Fruit fly (Drosophila melanogaster) whole organism, embryonic: ENCODE results near the gene CG42240.

Experiments
- Atf3 ChIP-seq: fragments of 200-800 bp; sonication (Bioruptor generic); optimal IDR thresholded peaks from 3 replicates; lab custom pipeline; 2016; ENCODE audit warnings: missing biosample characterization, missing genetic modification characterization
- Atf6 ChIP-seq: fragments of 200-800 bp; sonication (Bioruptor generic); IDR thresholded peaks from 2 replicates; pipeline ENCODE4 v1.3.6; 2022; ENCODE audit warnings: missing biosample characterization, missing genetic modification characterization
- CG10209 ChIP-seq: fragments of 200-800 bp; sonication (Bioruptor generic); optimal IDR thresholded peaks from 3 replicates; lab custom pipeline; 2017; ENCODE audit warnings: missing biosample characterization, mild to moderate bottlenecking, missing genetic modification characterization, missing genetic modification reagents
- CG10267 ChIP-seq: fragments of 200-800 bp; sonication (Bioruptor generic); optimal IDR thresholded peaks from 2 replicates; lab custom pipeline; 2018; ENCODE audit warnings: missing biosample characterization, mild to moderate bottlenecking, missing genetic modification characterization, moderate library complexity
- CG10462 ChIP-seq: fragments of 200-800 bp; sonication (Bioruptor generic); optimal IDR thresholded peaks from 2 replicates; lab custom pipeline; 2016; ENCODE audit warnings: missing biosample characterization, missing genetic modification characterization
- CG10543 ChIP-seq: fragments of 200-800 bp; sonication (Bioruptor generic); optimal IDR thresholded peaks from 3 replicates; lab custom pipeline; 2017; ENCODE audit warnings: missing biosample characterization, mild to moderate bottlenecking, missing genetic modification characterization, moderate library complexity
- CG12299 ChIP-seq: fragments of 200-800 bp; sonication (Bioruptor generic); optimal IDR thresholded peaks from 2 replicates; lab custom pipeline; 2018; ENCODE audit warnings: missing biosample characterization, mild to moderate bottlenecking, missing genetic modification characterization
- CG14050 ChIP-seq: fragments of 200-800 bp; sonication (Bioruptor generic); IDR thresholded peaks from 3 replicates; pipeline ENCODE4 v1.3.6; 2022; ENCODE audit warnings: missing biosample characterization, missing genetic modification characterization
- CG14441 ChIP-seq: fragments of 200-800 bp; sonication (Bioruptor generic); IDR thresholded peaks from 2 replicates; pipeline ENCODE4 v1.3.6; 2022; ENCODE audit warnings: missing biosample characterization, missing genetic modification characterization
- CG1529 ChIP-seq: fragments of 200-800 bp; sonication (Bioruptor generic); optimal IDR thresholded peaks from 3 replicates; lab custom pipeline; 2018; ENCODE audit warnings: missing biosample characterization, missing genetic modification characterization
- CG1602 ChIP-seq: fragments of 200-800 bp; sonication (Bioruptor generic); optimal IDR thresholded peaks from 3 replicates; lab custom pipeline; 2016; ENCODE audit warnings: missing biosample characterization, missing genetic modification characterization
- CG1603 ChIP-seq: fragments of 200-800 bp; sonication (Bioruptor generic); optimal IDR thresholded peaks from 2 replicates; lab custom pipeline; 2019; ENCODE audit warnings: missing biosample characterization, mild to moderate bottlenecking, missing genetic modification characterization, moderate library complexity
- CG17802 ChIP-seq: fragments of 200-800 bp; sonication (Bioruptor generic); optimal IDR thresholded peaks from 2 replicates; lab custom pipeline; 2018; ENCODE audit warnings: missing biosample characterization, mild to moderate bottlenecking, missing genetic modification characterization, moderate library complexity
- CG18619 ChIP-seq: fragments of 200-800 bp; sonication (Bioruptor generic); optimal IDR thresholded peaks from 3 replicates; lab custom pipeline; 2017; ENCODE audit warnings: missing biosample characterization, mild to moderate bottlenecking, missing genetic modification characterization
- CG3163 ChIP-seq: fragments of 200-800 bp; sonication (Bioruptor generic); optimal IDR thresholded peaks from 3 replicates; lab custom pipeline; 2016; ENCODE audit warnings: missing biosample characterization, missing genetic modification characterization
- CG3726 ChIP-seq: fragments of 200-800 bp; sonication (Bioruptor generic); IDR thresholded peaks from 3 replicates; pipeline ENCODE4, ENCODE4 v1.3.6; 2022; ENCODE audit warnings: missing biosample characterization, missing genetic modification characterization
- CG42726 ChIP-seq: fragments of 200-800 bp; sonication (Bioruptor generic); IDR thresholded peaks from 2 replicates; pipeline ENCODE4 v1.3.6; 2022; ENCODE audit warnings: missing biosample characterization, missing genetic modification characterization; ENCODE audit not compliant: partially characterized antibody
- CG7357 ChIP-seq: fragments of 200-800 bp; sonication (Bioruptor generic); IDR thresholded peaks from 3 replicates; pipeline ENCODE4 v1.3.6; 2022; ENCODE audit warnings: missing biosample characterization, missing genetic modification characterization
- CG9609 ChIP-seq: fragments of 200-800 bp; sonication (Bioruptor generic); optimal IDR thresholded peaks from 3 replicates; lab custom pipeline; 2016; ENCODE audit warnings: missing biosample characterization, missing genetic modification characterization
- CG9727 ChIP-seq: fragments of 200-800 bp; sonication (Bioruptor generic); optimal IDR thresholded peaks from 3 replicates; lab custom pipeline; 2017; ENCODE audit warnings: missing biosample characterization, mild to moderate bottlenecking, missing genetic modification characterization
- Dbx ChIP-seq: fragments of 200-800 bp; sonication (Bioruptor generic); IDR thresholded peaks from 3 replicates; pipeline ENCODE4 v1.3.6; 2022; ENCODE audit warnings: missing biosample characterization, missing genetic modification characterization
- Doc2 ChIP-seq: fragments of 200-800 bp; sonication (Bioruptor generic); IDR thresholded peaks from 2 replicates; pipeline ENCODE4 v1.3.6; 2022; ENCODE audit warnings: missing biosample characterization, missing genetic modification characterization
- E2f1 ChIP-seq: fragments of 200-800 bp; sonication (Bioruptor generic); IDR thresholded peaks from 2 replicates; pipeline ENCODE4 v1.3.6; 2022; ENCODE audit warnings: missing biosample characterization, missing genetic modification characterization
- Eip74EF ChIP-seq, 2 experiments: fragments of 200-800 bp in 1 of 2; fragments of >200 bp in 1 of 2; sonication (Bioruptor generic) in 1 of 2; optimal IDR thresholded peaks; 2 replicates each; lab custom pipeline; 2017 to 2019; ENCODE audit warnings: missing biosample characterization in 2 of 2, missing genetic modification characterization in 2 of 2, mild to moderate bottlenecking in 1 of 2, moderate library complexity in 1 of 2
- Kr ChIP-seq: fragments of 200-800 bp; sonication (Bioruptor generic); optimal IDR thresholded peaks from 2 replicates; lab custom pipeline; 2017; ENCODE audit warnings: missing biosample characterization, mild to moderate bottlenecking, missing genetic modification characterization
- MESR4 ChIP-seq: fragments of 200-800 bp; sonication (Bioruptor generic); optimal IDR thresholded peaks from 2 replicates; lab custom pipeline; 2018; ENCODE audit warnings: missing biosample characterization, mild to moderate bottlenecking, missing genetic modification characterization, moderate library complexity
- Myb ChIP-seq: fragments of 200-800 bp; sonication (Bioruptor generic); optimal IDR thresholded peaks from 2 replicates; lab custom pipeline; 2016; ENCODE audit warnings: missing biosample characterization, missing genetic modification characterization
- PHDP ChIP-seq: fragments of 200-800 bp; sonication (Bioruptor generic); optimal IDR thresholded peaks from 3 replicates; lab custom pipeline; 2018; ENCODE audit warnings: missing biosample characterization, mild to moderate bottlenecking, missing genetic modification characterization, moderate library complexity
- Pdp1 ChIP-seq, 2 experiments: fragments of 200-800 bp; sonication (Bioruptor generic); optimal IDR thresholded peaks; 3 replicates each; lab custom pipeline; 2016; ENCODE audit warnings: missing biosample characterization in 2 of 2, missing genetic modification characterization in 2 of 2, mild to moderate bottlenecking in 1 of 2, moderate library complexity in 1 of 2
- Stat92E ChIP-seq, 3 experiments: fragments of >200 bp in 2 of 3; fragments of 200-800 bp in 1 of 3; sonication (Bioruptor generic) in 1 of 3; optimal IDR thresholded peaks; 2 replicates each; lab custom pipeline; 2017 to 2019; ENCODE audit warnings: missing biosample characterization in 3 of 3, missing genetic modification characterization in 3 of 3, mild to moderate bottlenecking in 1 of 3, moderate library complexity in 1 of 3
- az2 ChIP-seq: fragments of 200-800 bp; sonication (Bioruptor generic); optimal IDR thresholded peaks from 3 replicates; lab custom pipeline; 2016; ENCODE audit warnings: missing biosample characterization, missing genetic modification characterization
- btn ChIP-seq: fragments of 200-800 bp; sonication (Bioruptor generic); optimal IDR thresholded peaks from 2 replicates; lab custom pipeline; 2016; ENCODE audit warnings: missing biosample characterization, missing genetic modification characterization
- chif ChIP-seq, 2 experiments: fragments of 200-800 bp; sonication (Bioruptor generic); optimal IDR thresholded peaks; 3 replicates each; lab custom pipeline; 2016; ENCODE audit warnings: missing biosample characterization in 2 of 2, missing genetic modification characterization in 2 of 2
- crol ChIP-seq: fragments of 200-800 bp; sonication (Bioruptor generic); IDR thresholded peaks from 2 replicates; pipeline ENCODE4 v1.3.6; 2022; ENCODE audit warnings: missing biosample characterization, missing genetic modification characterization
- gcm ChIP-seq: fragments of 200-800 bp; sonication (Bioruptor generic); optimal IDR thresholded peaks from 2 replicates; lab custom pipeline; 2019; ENCODE audit warnings: missing biosample characterization, mild to moderate bottlenecking, missing genetic modification characterization, moderate library complexity
- gcm2 ChIP-seq: fragments of 200-800 bp; sonication (Bioruptor generic); optimal IDR thresholded peaks from 2 replicates; lab custom pipeline; 2016; ENCODE audit warnings: missing biosample characterization, missing genetic modification characterization
- grn ChIP-seq: fragments of 200-800 bp; sonication (Bioruptor generic); optimal IDR thresholded peaks from 3 replicates; lab custom pipeline; 2017; ENCODE audit warnings: missing biosample characterization, missing genetic modification characterization
- ham ChIP-seq: fragments of 200-800 bp; sonication (Bioruptor generic); IDR thresholded peaks from 2 replicates; pipeline ENCODE4 v1.3.6; 2022; ENCODE audit warnings: missing biosample characterization, missing genetic modification characterization
- hb ChIP-seq: fragments of 200-800 bp; sonication (Bioruptor generic); IDR thresholded peaks from 3 replicates; pipeline ENCODE4 v1.3.6; 2022; ENCODE audit warnings: missing biosample characterization, missing genetic modification characterization; ENCODE audit not compliant: partially characterized antibody
- lab ChIP-seq: fragments of 200-800 bp; sonication (Bioruptor generic); optimal IDR thresholded peaks from 3 replicates; lab custom pipeline; 2017; ENCODE audit warnings: missing biosample characterization, missing genetic modification characterization, mild to moderate bottlenecking, moderate library complexity, missing genetic modification reagents
- nau ChIP-seq: fragments of 200-800 bp; sonication (Bioruptor generic); optimal IDR thresholded peaks from 3 replicates; lab custom pipeline; 2017; ENCODE audit warnings: missing biosample characterization, mild to moderate bottlenecking, missing genetic modification characterization, missing genetic modification reagents
- nerfin-1 ChIP-seq: fragments of 200-800 bp; sonication (Bioruptor generic); optimal IDR thresholded peaks from 3 replicates; lab custom pipeline; 2019; ENCODE audit warnings: missing biosample characterization, mild to moderate bottlenecking, missing genetic modification characterization, moderate library complexity
- odd ChIP-seq: fragments of 200-800 bp; sonication (Bioruptor generic); optimal IDR thresholded peaks from 2 replicates; lab custom pipeline; 2017; ENCODE audit warnings: missing biosample characterization, mild to moderate bottlenecking, missing genetic modification characterization
- repo ChIP-seq: fragments of 200-800 bp; sonication (Bioruptor generic); optimal IDR thresholded peaks from 2 replicates; lab custom pipeline; 2016; ENCODE audit warnings: missing biosample characterization, missing genetic modification characterization
- scrt ChIP-seq: fragments of 200-800 bp; sonication (Bioruptor generic); optimal IDR thresholded peaks from 2 replicates; lab custom pipeline; 2018; ENCODE audit warnings: missing biosample characterization, mild to moderate bottlenecking, missing genetic modification characterization, moderate library complexity
- seq ChIP-seq: fragments of 200-800 bp; sonication (Bioruptor generic); IDR thresholded peaks from 2 replicates; pipeline ENCODE4 v1.3.6; 2022; ENCODE audit warnings: missing biosample characterization, missing genetic modification characterization
- sisA ChIP-seq: fragments of 200-800 bp; sonication (Bioruptor generic); IDR thresholded peaks from 2 replicates; pipeline ENCODE4 v1.3.6; 2022; ENCODE audit warnings: missing biosample characterization, missing genetic modification characterization
- tap ChIP-seq: fragments of 200-800 bp; optimal IDR thresholded peaks from 3 replicates; lab custom pipeline; 2019; ENCODE audit warnings: missing biosample characterization, mild to moderate bottlenecking, missing genetic modification characterization, moderate library complexity
- tll ChIP-seq, 2 experiments: fragments of 200-800 bp in 1 of 2; fragments of >200 bp in 1 of 2; sonication (Bioruptor generic) in 1 of 2; optimal IDR thresholded peaks; 2 replicates each; lab custom pipeline; 2017 to 2019; ENCODE audit warnings: missing biosample characterization in 2 of 2, missing genetic modification characterization in 2 of 2, mild to moderate bottlenecking in 1 of 2, moderate library complexity in 1 of 2
- z ChIP-seq: fragments of 200-800 bp; sonication (Bioruptor generic); IDR thresholded peaks from 3 replicates; pipeline ENCODE4 v1.3.6; 2022; ENCODE audit warnings: missing biosample characterization, missing genetic modification characterization

CG42240 gene

DNA sequence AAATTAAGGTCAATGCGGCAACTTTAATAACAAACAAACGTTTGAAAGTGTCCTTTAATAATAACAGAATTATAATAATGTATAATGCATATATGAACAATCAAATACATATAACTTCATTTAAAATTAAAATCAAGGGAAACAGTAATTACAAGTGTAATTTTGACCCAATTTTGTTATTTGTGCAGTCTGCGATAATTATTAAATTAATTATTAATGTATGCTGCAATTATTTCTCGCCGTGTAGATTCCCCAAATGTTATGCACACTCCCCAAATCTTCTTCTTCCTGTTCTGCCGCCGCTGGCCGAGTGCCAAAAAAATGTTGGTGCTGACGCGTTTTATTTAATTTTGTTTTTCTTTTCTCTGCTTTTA, 23.0 kb downstream of the CG42240 start (continued):
- TF ChIP-seq CG14441 (GFP tag; lab: Robert Waterston, UW) (peak; percentile 72), hb (GFP tag; lab: Robert Waterston, UW) (no peak), nerfin-1 (peak; percentile 85), Doc2 (GFP tag; lab: Robert Waterston, UW) (no peak), CG17802 (peak; percentile 39), CG3726 (peak; percentile 77), CG10462 (GFP tag; lab: Kevin White, UChicago) (peak; percentile 69), PHDP (tag; lab: Kevin White, UChicago) (peak; percentile 90), tll (GFP tag; optimal IDR thresholded peaks at IDR 0.05; lab: Kevin White, UChicago) (no peak), tap (tag; lab: Kevin White, UChicago) (peak; percentile 86), CG12299 (tag; lab: Kevin White, UChicago) (peak; percentile 89), Eip74EF (GFP tag; optimal IDR thresholded peaks at IDR 0.05; lab: Kevin White, UChicago) (peak in 1 of 2 experiments; percentile 84), chif (GFP tag; optimal IDR thresholded peaks at IDR 0.05; lab: Kevin White, UChicago) (peak in 1 of 2 experiments; percentile 48), Pdp1 (GFP tag; optimal IDR thresholded peaks at IDR 0.05; lab: Kevin White, UChicago) (peak in 1 of 2 experiments; percentile 54), gcm2 (peak; percentile 31), CG1529 (GFP tag; lab: Kevin White, UChicago) (peak; percentile 80), Myb (no peak), CG18619 (GFP tag; lab: Kevin White, UChicago) (peak; percentile 89), Dbx (GFP tag; lab: Robert Waterston, UW) (peak; percentile 84), CG10543 (GFP tag; lab: Kevin White, UChicago) (peak; percentile 93), CG9609 (GFP tag; lab: Kevin White, UChicago) (no peak), odd (peak; percentile 75), MESR4 (GFP tag; lab: Kevin White, UChicago) (no peak), grn (GFP tag; lab: Kevin White, UChicago) (no peak), ham (0 out of 2 replicates have a peak, but pooled peaks have one; percentile 40), repo (GFP tag; lab: Kevin White, UChicago) (no peak), scrt (GFP tag; lab: Kevin White, UChicago) (peak; percentile 77), CG7357 (peak; percentile 69), CG9727 (GFP tag; lab: Kevin White, UChicago) (peak; percentile 92), Atf6 (GFP tag; lab: Robert Waterston, UW) (peak; percentile 85), CG1602 (GFP tag; lab: Kevin White, UChicago) (peak; percentile 76), btn (GFP tag; lab: Kevin White, UChicago) (no peak), Stat92E (GFP tag; optimal IDR thresholded peaks at IDR 0.05; lab: Kevin White, UChicago) (no peak), CG10267 (tag; lab: Kevin White, UChicago) (peak; percentile 83), CG10209 (GFP tag; lab: Kevin White, UChicago) (peak; percentile 89), nau (GFP tag; lab: Kevin White, UChicago) (peak; percentile 79), az2 (peak; percentile 86), CG42726 (GFP tag; lab: Robert Waterston, UW) (no peak), Atf3 (GFP tag; lab: Kevin White, UChicago) (no peak), crol (GFP tag; lab: Robert Waterston, UW) (0 out of 2 replicates have a peak, but pooled peaks have one; percentile 14), seq (GFP tag; lab: Robert Waterston, UW) (peak; percentile 43; the same call in 1 of the 2 replicates), z (GFP tag; lab: Robert Waterston, UW) (0 out of 3 replicates have a peak, but pooled peaks have one; percentile 25), CG3163 (GFP tag; lab: Kevin White, UChicago) (no peak), CG1603 (tag; lab: Kevin White, UChicago) (peak; percentile 66), CG14050 (GFP tag; lab: Robert Waterston, UW) (peak; percentile 45), sisA (GFP tag; lab: Robert Waterston, UW) (peak; percentile 81), lab (GFP tag; lab: Kevin White, UChicago) (peak; percentile 91), Kr (GFP tag; lab: Kevin White, UChicago) (no peak), E2f1 (GFP tag; lab: Robert Waterston, UW) (peak; percentile 82), gcm (GFP tag; lab: Kevin White, UChicago) (peak; percentile 83)
